Worm (Caenorhabditis elegans): Measurements from ENCODE around the gene C50D2.7.

ce11 chrII:121121-121520, 26.0 kb upstream of the C50D2.7 start, which contains the start of gene K10B4.3:
- TF ChIP-seq nhr-21 (tag; optimal IDR thresholded peaks at IDR 0.05) (no peak), nhr-77 (tag; optimal IDR thresholded peaks at IDR 0.05) (no peak), unc-62 (GFP tag; optimal IDR thresholded peaks at IDR 0.05) (no peak), lin-39 (tag; optimal IDR thresholded peaks at IDR 0.05) (no peak), nhr-237 (tag; optimal IDR thresholded peaks at IDR 0.05) (no peak), zag-1 (tag; optimal IDR thresholded peaks at IDR 0.05) (no peak)
